In genomic region chr3R:8853197-8853596, dm6 we compare ENCODE assay signal across 5 fruit fly cellular contexts.
TF ChIP-seq lines count a peak whose summit lies in the region.

No protein-coding gene starts in this region.

- no peak for TF ChIP-seq CTCF in whole organism, embryonic (GFP tag; optimal IDR thresholded peaks at IDR 0.05; lab: Kevin White, UChicago)

TF ChIP-seq in whole organism, adult, 20 proteins besides CTCF, POLR2A, EP300 and RAD21:
- no peak for TF ChIP-seq CG5204 (GFP tag; optimal IDR thresholded peaks at IDR 0.05; lab: Kevin White, UChicago)
- no peak for TF ChIP-seq CG12768 (GFP tag; optimal IDR thresholded peaks at IDR 0.05; lab: Kevin White, UChicago)
- no peak for TF ChIP-seq tj (GFP tag; optimal IDR thresholded peaks at IDR 0.05; lab: Kevin White, UChicago)
- TF ChIP-seq kay (GFP tag; lab: Kevin White, UChicago; ENCODE audit: borderline replicate concordance), result peak; percentile 40
- TF ChIP-seq CG11617 (GFP tag; optimal IDR thresholded peaks at IDR 0.05; lab: Kevin White, UChicago), result no peak

TF ChIP-seq in whole organism, embryonic, 481 proteins besides CTCF, POLR2A, EP300 and RAD21:
- TF ChIP-seq crol (GFP tag; IDR thresholded peaks at IDR 0.05; lab: Robert Waterston, UW) (no peak), Camta (GFP tag; optimal IDR thresholded peaks at IDR 0.05; lab: Kevin White, UChicago) (no peak), grau (tag; optimal IDR thresholded peaks at IDR 0.05; lab: Kevin White, UChicago) (peak; percentile 16), CG6765 (GFP tag; optimal IDR thresholded peaks at IDR 0.05; lab: Kevin White, UChicago) (no peak), sd (tag; optimal IDR thresholded peaks at IDR 0.05; lab: Kevin White, UChicago) (peak; percentile 74), wor (GFP tag; IDR thresholded peaks at IDR 0.05; lab: Robert Waterston, UW) (no peak), Drgx (GFP tag; IDR thresholded peaks at IDR 0.05; lab: Robert Waterston, UW) (peak; percentile 59), Atf3 (GFP tag; optimal IDR thresholded peaks at IDR 0.05; lab: Kevin White, UChicago) (no peak), Usf (GFP tag; optimal IDR thresholded peaks at IDR 0.05; lab: Kevin White, UChicago) (no peak), wek (GFP tag; optimal IDR thresholded peaks at IDR 0.05; lab: Kevin White, UChicago) (no peak), CG11085 (GFP tag; IDR thresholded peaks at IDR 0.05; lab: Robert Waterston, UW) (no peak), gem (tag; optimal IDR thresholded peaks at IDR 0.05; lab: Kevin White, UChicago) (peak; percentile 19)

TF ChIP-seq in whole organism, prepupa, 60 proteins besides CTCF, POLR2A, EP300 and RAD21 (continues in another document):
- TF ChIP-seq Sox15 (GFP tag; optimal IDR thresholded peaks at IDR 0.05; lab: Kevin White, UChicago), result no peak
- peak; percentile 57 for TF ChIP-seq CG31627 (GFP tag; optimal IDR thresholded peaks at IDR 0.05; lab: Kevin White, UChicago)
- TF ChIP-seq CG15336 (GFP tag; IDR thresholded peaks at IDR 0.05; lab: Robert Waterston, UW), result no peak
- TF ChIP-seq eg (GFP tag; IDR thresholded peaks at IDR 0.05; lab: Robert Waterston, UW), result peak; percentile 64; the same call in 2 of the 3 replicates
- no peak for TF ChIP-seq CG3032 (tag; optimal IDR thresholded peaks at IDR 0.05; lab: Kevin White, UChicago)
- peak; percentile 68 for TF ChIP-seq esn (GFP tag; optimal IDR thresholded peaks at IDR 0.05; lab: Kevin White, UChicago)
- TF ChIP-seq CG11902 (GFP tag; optimal IDR thresholded peaks at IDR 0.05; lab: Kevin White, UChicago), result no peak
- peak; percentile 63 for TF ChIP-seq Met (GFP tag; optimal IDR thresholded peaks at IDR 0.05; lab: Kevin White, UChicago)
- no peak for TF ChIP-seq dsx (GFP tag; optimal IDR thresholded peaks at IDR 0.05; lab: Kevin White, UChicago; ENCODE audit: poor library complexity, severe bottlenecking)
- no peak for TF ChIP-seq CG10631 (GFP tag; optimal IDR thresholded peaks at IDR 0.05; lab: Kevin White, UChicago)
- peak; percentile 77 for TF ChIP-seq svp (GFP tag; lab: Kevin White, UChicago)
- TF ChIP-seq Lpt (GFP tag; optimal IDR thresholded peaks at IDR 0.05; lab: Kevin White, UChicago), result no peak
- TF ChIP-seq CG6854 (GFP tag; optimal IDR thresholded peaks at IDR 0.05; lab: Kevin White, UChicago), result no peak
- no peak for TF ChIP-seq CG11762 (GFP tag; optimal IDR thresholded peaks at IDR 0.05; lab: Kevin White, UChicago; ENCODE audit: insufficient read depth)
- 0 out of 3 replicates have a peak, but pooled peaks have one; percentile 24 for TF ChIP-seq CG8119 (GFP tag; IDR thresholded peaks at IDR 0.05; lab: Robert Waterston, UW)
- peak; percentile 10 for TF ChIP-seq Ets21C (GFP tag; optimal IDR thresholded peaks at IDR 0.05; lab: Kevin White, UChicago)
- no peak for TF ChIP-seq CG7368 (GFP tag; optimal IDR thresholded peaks at IDR 0.05; lab: Kevin White, UChicago)
- no peak for TF ChIP-seq CG8319 (GFP tag; optimal IDR thresholded peaks at IDR 0.05; lab: Kevin White, UChicago)
- no peak for TF ChIP-seq ss (GFP tag; optimal IDR thresholded peaks at IDR 0.05; lab: Kevin White, UChicago)
- TF ChIP-seq dac (GFP tag; optimal IDR thresholded peaks at IDR 0.05; lab: Kevin White, UChicago), result no peak
- TF ChIP-seq pdm3 (GFP tag; optimal IDR thresholded peaks at IDR 0.05; lab: Kevin White, UChicago), result peak; percentile 20
- peak; percentile 35 for TF ChIP-seq OdsH (GFP tag; optimal IDR thresholded peaks at IDR 0.05; lab: Kevin White, UChicago)
- TF ChIP-seq CG16779 (tag; optimal IDR thresholded peaks at IDR 0.05; lab: Kevin White, UChicago), result no peak
- no peak for TF ChIP-seq CG9139 (GFP tag; optimal IDR thresholded peaks at IDR 0.05; lab: Kevin White, UChicago)
- TF ChIP-seq Sox14 (GFP tag; optimal IDR thresholded peaks at IDR 0.05; lab: Kevin White, UChicago), result no peak
- TF ChIP-seq salr (GFP tag; optimal IDR thresholded peaks at IDR 0.05; lab: Kevin White, UChicago), result no peak

TF ChIP-seq in whole organism, pupa, 21 proteins besides CTCF, POLR2A, EP300 and RAD21:
- TF ChIP-seq CG8159 (tag; optimal IDR thresholded peaks at IDR 0.05; lab: Kevin White, UChicago) (peak; percentile 4), gl (tag; optimal IDR thresholded peaks at IDR 0.05; lab: Kevin White, UChicago) (no peak), D1 (tag; optimal IDR thresholded peaks at IDR 0.05; lab: Kevin White, UChicago) (no peak), Snoo (tag; optimal IDR thresholded peaks at IDR 0.05; lab: Kevin White, UChicago) (peak; percentile 13), Pif1A (GFP tag; optimal IDR thresholded peaks at IDR 0.05; lab: Kevin White, UChicago) (peak; percentile 24), CG17806 (tag; optimal IDR thresholded peaks at IDR 0.05; lab: Kevin White, UChicago) (peak; percentile 19), CG13204 (GFP tag; optimal IDR thresholded peaks at IDR 0.05; lab: Kevin White, UChicago) (no peak), CG32121 (GFP tag; IDR thresholded peaks at IDR 0.05; lab: Robert Waterston, UW) (peak; percentile 44; the same call in 1 of the 2 replicates)

TF ChIP-seq in whole organism, wandering third instar larva, 38 proteins besides CTCF, POLR2A, EP300 and RAD21:
- TF ChIP-seq CG32264 (GFP tag; optimal IDR thresholded peaks at IDR 0.05; lab: Kevin White, UChicago) (no peak), psq (GFP tag; optimal IDR thresholded peaks at IDR 0.05; lab: Kevin White, UChicago) (peak; percentile 47), dl (GFP tag; optimal IDR thresholded peaks at IDR 0.05; lab: Kevin White, UChicago; ENCODE audit: insufficient read depth in 1 of 2, partially characterized antibody in 2 of 2) (no peak), dsf (GFP tag; optimal IDR thresholded peaks at IDR 0.05; lab: Kevin White, UChicago; ENCODE audit: borderline replicate concordance) (no peak), Hr83 (GFP tag; optimal IDR thresholded peaks at IDR 0.05; lab: Kevin White, UChicago; ENCODE audit: poor library complexity, severe bottlenecking) (no peak), ey (GFP tag; optimal IDR thresholded peaks at IDR 0.05; lab: Kevin White, UChicago) (peak; percentile 4), foxo (GFP tag; optimal IDR thresholded peaks at IDR 0.05; lab: Kevin White, UChicago) (peak in 1 of 2 experiments; percentile 44), br (GFP tag; optimal IDR thresholded peaks at IDR 0.05; lab: Kevin White, UChicago) (peak; percentile 18), N (GFP tag; optimal IDR thresholded peaks at IDR 0.05; lab: Kevin White, UChicago) (no peak), tai (GFP tag; optimal IDR thresholded peaks at IDR 0.05; lab: Kevin White, UChicago) (no peak), OdsH (GFP tag; optimal IDR thresholded peaks at IDR 0.05; lab: Kevin White, UChicago) (peak; percentile 47), Rel (GFP tag; optimal IDR thresholded peaks at IDR 0.05; lab: Kevin White, UChicago) (no peak), Rel (tag; optimal IDR thresholded peaks at IDR 0.05; lab: Kevin White, UChicago) (no peak), HLH106 (tag; optimal IDR thresholded peaks at IDR 0.05; lab: Kevin White, UChicago) (peak; percentile 39), Jra (GFP tag; optimal IDR thresholded peaks at IDR 0.05; lab: Kevin White, UChicago) (no peak), Hnf4 (GFP tag; optimal IDR thresholded peaks at IDR 0.05; lab: Kevin White, UChicago) (peak; percentile 1), brk (GFP tag; optimal IDR thresholded peaks at IDR 0.05; lab: Kevin White, UChicago) (no peak), Dfd (GFP tag; optimal IDR thresholded peaks at IDR 0.05; lab: Kevin White, UChicago) (no peak), rgr (GFP tag; optimal IDR thresholded peaks at IDR 0.05; lab: Kevin White, UChicago) (peak; percentile 16), Sp1 (GFP tag; optimal IDR thresholded peaks at IDR 0.05; lab: Kevin White, UChicago) (peak; percentile 17), Dif (GFP tag; optimal IDR thresholded peaks at IDR 0.05; lab: Kevin White, UChicago; ENCODE audit: partially characterized antibody) (no peak), fru (GFP tag; optimal IDR thresholded peaks at IDR 0.05; lab: Kevin White, UChicago) (peak; percentile 54), h (GFP tag; optimal IDR thresholded peaks at IDR 0.05; lab: Kevin White, UChicago) (peak; percentile 45)
TF ChIP-seq in whole organism, wandering third instar larva: peak in this region for 11.
